Fruit fly (Drosophila melanogaster) whole organism, pupa: Measurements from ENCODE around the gene Neurl4.

Experiments
- CG12605 ChIP-seq: fragments of 200-800 bp; sonication (Bioruptor generic); IDR thresholded peaks from 2 replicates; pipeline ENCODE4 v1.3.6; 2022; ENCODE audit warnings: missing biosample characterization, missing genetic modification characterization
- CG17806 ChIP-seq: fragments of 200-800 bp; sonication (Bioruptor generic); optimal IDR thresholded peaks from 2 replicates; lab custom pipeline; 2018; ENCODE audit warnings: missing biosample characterization, mild to moderate bottlenecking, missing genetic modification characterization, moderate library complexity
- CG32121 ChIP-seq: fragments of 200-800 bp; sonication (Bioruptor generic); IDR thresholded peaks from 2 replicates; pipeline ENCODE4 v1.3.6; 2022; ENCODE audit warnings: missing biosample characterization, missing genetic modification characterization
- CG8159 ChIP-seq: fragments of 200-800 bp; sonication (Bioruptor generic); optimal IDR thresholded peaks from 3 replicates; lab custom pipeline; 2018; ENCODE audit warnings: missing biosample characterization, mild to moderate bottlenecking, missing genetic modification characterization, moderate library complexity
- CG8301 ChIP-seq: fragments of 200-800 bp; sonication (Bioruptor generic); optimal IDR thresholded peaks from 2 replicates; lab custom pipeline; 2018; ENCODE audit warnings: missing biosample characterization, mild to moderate bottlenecking, missing genetic modification characterization
- Ets98B ChIP-seq: fragments of 200-800 bp; sonication (Bioruptor generic); IDR thresholded peaks from 2 replicates; pipeline ENCODE4 v1.3.6; 2022; ENCODE audit warnings: missing biosample characterization, missing genetic modification characterization

dm6 chr3L:14006704-14007126, 43.0 kb downstream of the Neurl4 start:
- TF ChIP-seq CG32121 (GFP tag; lab: Robert Waterston, UW), result no peak
- TF ChIP-seq Ets98B, result peak; percentile 15
- TF ChIP-seq CG17806, result no peak
- 0 out of 2 replicates have a peak, but pooled peaks have one; percentile 8 for TF ChIP-seq CG12605
- no peak for TF ChIP-seq CG8159
- no peak for TF ChIP-seq CG8301 (tag; lab: Kevin White, UChicago)
